Worm (Caenorhabditis elegans): ENCODE results near the gene F44G4.5.

ce11 chrII:8992780-8993179 lies 7.5 kb downstream of the F44G4.5 start, which contains the start of gene ooc-5:
- TF ChIP-seq aly-1 (tag; optimal IDR thresholded peaks at IDR 0.05) (no peak), tbx-37 (GFP tag; conservative IDR thresholded peaks at IDR 0.05) (no peak), ama-1 (optimal IDR thresholded peaks at IDR 0.05) (no peak), flt-1 (GFP tag; IDR thresholded peaks at IDR 0.05) (no peak), scrt-1 (GFP tag; IDR thresholded peaks at IDR 0.05) (no peak)
